Worm (Caenorhabditis elegans): ENCODE measurements around the gene F58B4.7.

DNA sequence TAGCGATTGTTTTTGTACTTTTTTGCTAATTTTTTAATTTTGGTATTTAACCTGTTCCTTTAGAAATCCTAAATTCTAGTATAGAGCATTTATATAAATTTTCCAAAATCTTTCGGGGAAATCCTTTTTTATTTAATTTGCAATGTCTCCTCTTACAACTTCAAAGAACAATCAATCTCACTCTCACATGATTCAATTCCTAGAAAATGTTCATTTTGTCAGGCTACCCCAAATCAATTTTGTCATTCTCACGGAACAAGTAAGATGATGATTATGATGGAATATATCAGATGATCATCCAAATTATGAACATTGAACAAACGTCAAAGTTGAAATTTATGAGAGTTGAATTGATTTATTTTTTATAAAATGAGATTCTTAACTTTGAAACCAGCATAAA, 14.2 kb upstream of the F58B4.7 start:
- TF ChIP-seq elt-3 (tag; optimal IDR thresholded peaks at IDR 0.05) (no peak), nhr-76 (tag; optimal IDR thresholded peaks at IDR 0.05) (no peak), nhr-67 (tag; optimal IDR thresholded peaks at IDR 0.05) (no peak), tbx-2 (tag; optimal IDR thresholded peaks at IDR 0.05) (no peak), ztf-4 (tag; optimal IDR thresholded peaks at IDR 0.05) (no peak), fkh-10 (GFP tag; optimal IDR thresholded peaks at IDR 0.05) (peak; percentile 85), ceh-9 (tag; optimal IDR thresholded peaks at IDR 0.05) (no peak), nfya-1 (tag; optimal IDR thresholded peaks at IDR 0.05; ENCODE audit: insufficient read depth) (no peak), ama-1 (optimal IDR thresholded peaks at IDR 0.05) (no peak), pha-4 (tag; optimal IDR thresholded peaks at IDR 0.05) (no peak), lin-15B (tag; optimal IDR thresholded peaks at IDR 0.05) (no peak)
